Worm (Caenorhabditis elegans) whole organism, late embryonic: ENCODE results near the gene nasp-1.

Experiments
- C08G9.2 ChIP-seq: sonication (generic microtip); optimal IDR thresholded peaks from 2 replicates; lab custom pipeline; 2016; ENCODE audit warnings: mild to moderate bottlenecking, missing genetic modification characterization, moderate library complexity, missing compliant biosample characterization
- F13H6.1 ChIP-seq: sonication (generic microtip); optimal IDR thresholded peaks from 2 replicates; lab custom pipeline; 2016; ENCODE audit warnings: missing genetic modification characterization, missing compliant biosample characterization
- Y22D7AL.16 ChIP-seq: sonication (generic microtip); optimal IDR thresholded peaks from 2 replicates; lab custom pipeline; 2016; ENCODE audit warnings: missing genetic modification characterization, missing compliant biosample characterization
- ahr-1 ChIP-seq: sonication (generic microtip); optimal IDR thresholded peaks from 2 replicates; lab custom pipeline; 2016; ENCODE audit warnings: missing genetic modification characterization, missing compliant biosample characterization
- ceh-14 ChIP-seq: sonication (generic microtip); optimal IDR thresholded peaks from 2 replicates; lab custom pipeline; 2016; ENCODE audit warnings: missing genotype, missing genetic modification characterization, missing compliant biosample characterization
- ceh-18 ChIP-seq: sonication (generic microtip); optimal IDR thresholded peaks from 2 replicates; lab custom pipeline; 2016; ENCODE audit warnings: missing genetic modification characterization, missing compliant biosample characterization
- ceh-2 ChIP-seq: sonication (generic microtip); optimal IDR thresholded peaks from 2 replicates; lab custom pipeline; 2016; ENCODE audit warnings: missing genotype, missing genetic modification characterization, missing compliant biosample characterization
- ceh-22 ChIP-seq: sonication (generic microtip); optimal IDR thresholded peaks from 2 replicates; lab custom pipeline; 2017; ENCODE audit warnings: missing biosample characterization, missing genetic modification characterization
- ceh-30 ChIP-seq: fragments of 150-350 bp; optimal IDR thresholded peaks from 2 replicates; lab custom pipeline; 2014; ENCODE audit warnings: missing biosample characterization, missing genetic modification characterization
- ceh-31 ChIP-seq: sonication (generic microtip); optimal IDR thresholded peaks from 2 replicates; lab custom pipeline; 2016; ENCODE audit warnings: missing genetic modification characterization, missing compliant biosample characterization
- ceh-34 ChIP-seq: sonication (generic microtip); optimal IDR thresholded peaks from 2 replicates; lab custom pipeline; 2016; ENCODE audit warnings: mild to moderate bottlenecking, missing genetic modification characterization, missing compliant biosample characterization
- ceh-9 ChIP-seq: sonication (generic microtip); optimal IDR thresholded peaks from 2 replicates; lab custom pipeline; 2016; ENCODE audit warnings: mild to moderate bottlenecking, missing genetic modification characterization, inconsistent platforms, missing compliant biosample characterization
- dmd-4 ChIP-seq: sonication (generic microtip); optimal IDR thresholded peaks from 2 replicates; lab custom pipeline; 2016; ENCODE audit warnings: borderline replicate concordance, missing genetic modification characterization, missing compliant biosample characterization
- dve-1 ChIP-seq: sonication (generic microtip); optimal IDR thresholded peaks from 2 replicates; lab custom pipeline; 2017; ENCODE audit warnings: antibody characterized with exemption, mild to moderate bottlenecking, missing genetic modification characterization, missing compliant biosample characterization
- elt-2 ChIP-seq: sonication (generic microtip); optimal IDR thresholded peaks from 2 replicates; lab custom pipeline; 2016; ENCODE audit warnings: missing genetic modification reagents, missing genetic modification characterization, missing compliant biosample characterization
- elt-4 ChIP-seq: sonication (generic microtip); optimal IDR thresholded peaks from 2 replicates; lab custom pipeline; 2016; ENCODE audit warnings: missing genetic modification characterization, missing compliant biosample characterization
- eyg-1 ChIP-seq: sonication (generic microtip); optimal IDR thresholded peaks from 2 replicates; lab custom pipeline; 2016; ENCODE audit warnings: missing genotype, missing genetic modification characterization, missing compliant biosample characterization
- fax-1 ChIP-seq: sonication (generic microtip); optimal IDR thresholded peaks from 2 replicates; lab custom pipeline; 2016; ENCODE audit warnings: missing genotype, missing genetic modification characterization, missing compliant biosample characterization
- fkh-6 ChIP-seq: sonication (generic microtip); optimal IDR thresholded peaks from 2 replicates; lab custom pipeline; 2016; ENCODE audit warnings: missing genetic modification characterization, missing compliant biosample characterization
- gmeb-2 ChIP-seq: sonication (generic microtip); optimal IDR thresholded peaks from 2 replicates; lab custom pipeline; 2016; ENCODE audit warnings: missing genetic modification characterization, inconsistent platforms, missing compliant biosample characterization
- hlh-15 ChIP-seq: sonication (generic microtip); optimal IDR thresholded peaks from 2 replicates; lab custom pipeline; 2016; ENCODE audit warnings: missing genetic modification characterization, missing compliant biosample characterization
- hlh-30 ChIP-seq: sonication (generic microtip); optimal IDR thresholded peaks from 2 replicates; lab custom pipeline; 2017; ENCODE audit warnings: antibody characterized with exemption, missing genetic modification characterization, missing compliant biosample characterization; ENCODE audit not compliant: insufficient read depth
- hlh-6 ChIP-seq: sonication (generic microtip); optimal IDR thresholded peaks from 2 replicates; lab custom pipeline; 2016; ENCODE audit warnings: missing genotype, missing genetic modification characterization, missing compliant biosample characterization
- hlh-8 ChIP-seq: sonication (generic microtip); optimal IDR thresholded peaks from 2 replicates; lab custom pipeline; 2016; ENCODE audit warnings: missing genotype, missing genetic modification characterization, missing compliant biosample characterization
- lim-6 ChIP-seq: sonication (generic microtip); optimal IDR thresholded peaks from 2 replicates; lab custom pipeline; 2016; ENCODE audit warnings: missing genetic modification characterization, missing compliant biosample characterization
- madf-2 ChIP-seq: sonication (generic microtip); optimal IDR thresholded peaks from 2 replicates; lab custom pipeline; 2017; ENCODE audit warnings: missing genetic modification characterization, missing compliant biosample characterization
- mec-3 ChIP-seq: sonication (generic microtip); optimal IDR thresholded peaks from 2 replicates; lab custom pipeline; 2016; ENCODE audit warnings: borderline replicate concordance, missing genetic modification characterization, missing compliant biosample characterization
- nfya-1 ChIP-seq: sonication (generic microtip); optimal IDR thresholded peaks from 2 replicates; lab custom pipeline; 2017; ENCODE audit warnings: missing genetic modification characterization, mild to moderate bottlenecking, missing compliant biosample characterization, antibody characterized with exemption, moderate library complexity
- pat-9 ChIP-seq: fragments of 200-800 bp; sonication (Bioruptor generic); optimal IDR thresholded peaks from 2 replicates; lab custom pipeline; 2018; ENCODE audit warnings: mild to moderate bottlenecking, missing genetic modification characterization, moderate library complexity, missing compliant biosample characterization
- pax-1 ChIP-seq: fragments of 150-350 bp; optimal IDR thresholded peaks from 2 replicates; lab custom pipeline; 2014; ENCODE audit warnings: missing biosample characterization, missing genetic modification characterization
- pha-2 ChIP-seq: sonication (generic microtip); optimal IDR thresholded peaks from 2 replicates; lab custom pipeline; 2017; ENCODE audit warnings: mild to moderate bottlenecking, missing genetic modification characterization, missing compliant biosample characterization
- pros-1 ChIP-seq: fragments of 150-350 bp; optimal IDR thresholded peaks from 2 replicates; lab custom pipeline; 2014; ENCODE audit warnings: missing biosample characterization, missing genetic modification reagents, missing genetic modification characterization
- ref-2 ChIP-seq: sonication (generic microtip); optimal IDR thresholded peaks from 2 replicates; lab custom pipeline; 2016; ENCODE audit warnings: missing genetic modification characterization, missing compliant biosample characterization
- rnt-1 ChIP-seq: sonication (generic microtip); optimal IDR thresholded peaks from 2 replicates; lab custom pipeline; 2016; ENCODE audit warnings: missing genetic modification characterization, missing compliant biosample characterization
- sox-4 ChIP-seq: sonication (generic microtip); optimal IDR thresholded peaks from 2 replicates; lab custom pipeline; 2017; ENCODE audit warnings: mild to moderate bottlenecking, missing genetic modification characterization, inconsistent platforms, missing compliant biosample characterization
- syd-9 ChIP-seq: sonication (generic microtip); optimal IDR thresholded peaks from 2 replicates; lab custom pipeline; 2016; ENCODE audit warnings: mild to moderate bottlenecking, missing genetic modification characterization, moderate library complexity, missing compliant biosample characterization
- tbx-7 ChIP-seq: sonication (generic microtip); optimal IDR thresholded peaks from 2 replicates; lab custom pipeline; 2016; ENCODE audit warnings: missing genotype, missing genetic modification characterization, missing compliant biosample characterization
- ttx-3 ChIP-seq: sonication (generic microtip); optimal IDR thresholded peaks from 2 replicates; lab custom pipeline; 2016; ENCODE audit warnings: missing genetic modification reagents, missing genetic modification characterization, missing compliant biosample characterization
- unc-3 ChIP-seq, 2 experiments: fragments of 200-800 bp in 1 of 2; sonication (Bioruptor generic) in 1 of 2; sonication (generic microtip) in 1 of 2; conservative IDR thresholded peaks in 1 of 2; optimal IDR thresholded peaks in 1 of 2; 2 replicates each; pipeline versions ENCODE4 v1.3.6 to Lab custom; 2016 to 2022; ENCODE audit warnings: missing compliant biosample characterization in 2 of 2, missing genetic modification characterization in 2 of 2, missing genetic modification reagents in 1 of 2
- unc-42 ChIP-seq: sonication (generic microtip); optimal IDR thresholded peaks from 2 replicates; lab custom pipeline; 2016; ENCODE audit warnings: missing genotype, missing genetic modification characterization, missing compliant biosample characterization
- unc-55 ChIP-seq: sonication (generic microtip); optimal IDR thresholded peaks from 2 replicates; lab custom pipeline; 2017; ENCODE audit warnings: missing biosample characterization, missing genetic modification reagents, missing genetic modification characterization
- zip-5 ChIP-seq: sonication (generic microtip); optimal IDR thresholded peaks from 2 replicates; lab custom pipeline; 2016; ENCODE audit warnings: missing genetic modification characterization, missing compliant biosample characterization
- ztf-16 ChIP-seq: sonication (generic microtip); optimal IDR thresholded peaks from 2 replicates; lab custom pipeline; 2017; ENCODE audit warnings: missing genetic modification characterization, missing compliant biosample characterization

The nasp-1 gene

DNA sequence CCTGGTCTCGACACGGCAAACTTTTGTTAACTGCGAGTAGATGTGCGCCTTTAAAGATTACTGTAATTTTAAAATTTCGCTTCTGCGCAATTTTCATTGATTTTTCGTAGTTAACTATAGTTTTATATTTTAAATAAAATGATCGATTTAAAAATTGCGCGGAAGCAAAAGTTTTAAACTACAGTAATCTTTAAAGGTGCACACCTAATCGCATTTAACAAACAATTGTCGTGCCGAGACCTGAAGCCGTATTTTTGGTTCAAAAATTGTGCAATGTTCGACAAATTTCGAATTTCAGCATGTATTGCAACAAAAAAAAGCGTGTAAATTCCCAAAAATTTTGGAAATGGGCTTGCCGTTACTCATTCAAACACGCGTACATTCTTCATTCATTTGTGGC lies 12.0 kb upstream of the nasp-1 start:
- no peak for TF ChIP-seq rnt-1
- TF ChIP-seq madf-2: no peak

DNA sequence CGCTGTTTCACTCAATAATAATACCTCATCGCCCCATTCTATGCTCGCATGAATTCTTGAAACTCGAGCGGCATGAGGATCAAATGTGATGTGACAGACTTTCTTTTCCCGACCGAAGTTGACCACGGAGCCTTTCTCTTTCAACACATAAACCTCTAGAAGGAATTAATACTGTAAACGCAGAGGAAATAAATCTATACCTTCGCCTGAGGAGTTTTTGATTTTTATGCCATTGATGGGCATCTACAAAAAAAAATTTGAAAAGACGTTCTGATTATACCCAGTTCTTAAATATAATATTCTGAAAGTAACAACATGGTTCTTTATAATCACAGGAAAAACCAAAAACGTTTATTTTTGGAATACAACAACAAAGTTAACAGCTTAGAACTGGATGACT lies 10.2 kb upstream of the nasp-1 start, which contains the start of gene nbs-1:
Gene nbs-1, minus strand, starts transcription at position 246 of the 400 bp plus-strand sequence.
- TF ChIP-seq unc-55 (GFP tag; lab: Kevin White, UChicago) (no peak), hlh-6 (no peak), ref-2 (no peak), mec-3 (tag; lab: Kevin White, UChicago) (no peak), ceh-30 (no peak), fkh-6 (tag; lab: Kevin White, UChicago) (no peak), hlh-30 (tag; lab: Kevin White, UChicago) (no peak), F13H6.1 (tag; lab: Kevin White, UChicago) (no peak), pros-1 (tag; lab: Kevin White, UChicago) (no peak), C08G9.2 (tag; lab: Kevin White, UChicago) (no peak), unc-3 (GFP tag; conservative IDR thresholded peaks at IDR 0.05; lab: Robert Waterston, UW) (no peak), unc-3 (tag; optimal IDR thresholded peaks at IDR 0.05; lab: Kevin White, UChicago) (no peak), ceh-2 (tag; lab: Kevin White, UChicago) (no peak), fax-1 (no peak), zip-5 (tag; lab: Kevin White, UChicago) (no peak), dmd-4 (no peak), ceh-9 (tag; lab: Kevin White, UChicago) (no peak), ahr-1 (tag; lab: Kevin White, UChicago) (no peak), ttx-3 (no peak), ceh-14 (tag; lab: Kevin White, UChicago) (no peak), sox-4 (tag; lab: Kevin White, UChicago) (no peak)

DNA sequence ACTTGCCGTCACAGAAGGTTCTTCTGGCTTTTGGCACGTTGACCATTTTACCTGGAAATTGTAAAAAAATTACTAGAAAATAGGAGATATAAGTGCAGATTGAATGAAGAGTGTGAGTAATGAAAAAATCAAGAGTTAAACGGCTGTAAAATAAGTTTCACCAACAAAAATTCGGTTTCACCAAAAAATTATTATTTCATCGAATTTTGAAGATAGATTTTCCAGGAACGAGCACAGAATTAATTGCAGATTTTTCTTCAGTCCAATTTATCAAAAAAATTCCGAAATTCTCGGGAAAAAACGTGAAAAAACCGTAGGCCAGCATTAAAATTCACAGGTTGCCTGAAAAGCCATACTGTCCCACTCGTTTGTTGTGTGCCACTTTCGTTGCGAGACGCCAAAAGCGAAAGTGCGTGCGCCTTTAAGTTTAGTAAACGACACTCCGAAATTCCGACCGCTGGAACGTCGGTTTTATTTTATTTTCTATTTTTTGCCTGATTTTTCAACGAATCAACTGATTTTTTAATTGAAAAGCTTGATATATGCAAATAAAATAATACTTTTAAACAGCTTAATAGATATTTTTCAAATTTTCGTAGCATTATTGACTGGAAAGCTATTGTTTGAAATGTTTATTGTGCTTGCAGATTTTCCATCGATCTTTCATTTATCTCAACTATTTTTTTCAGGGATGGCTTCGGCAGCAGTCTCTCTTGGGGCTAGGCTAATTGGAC lies 9.1 kb upstream of the nasp-1 start, which contains the start of the genes rpl-36.A and nuo-1:
Gene rpl-36.A, minus strand, starts transcription at position 51 of the 734 bp plus-strand sequence.
Gene nuo-1, plus strand, starts transcription at position 684 of the 734 bp plus-strand sequence.
- peak; percentile 60 for TF ChIP-seq ceh-18
- TF ChIP-seq ref-2: no peak
- TF ChIP-seq syd-9: no peak
- no peak for TF ChIP-seq pat-9 (tag; lab: Kevin White, UChicago)
- no peak for TF ChIP-seq F13H6.1 (tag; lab: Kevin White, UChicago)
- TF ChIP-seq pha-2: no peak
- no peak for TF ChIP-seq ceh-14 (tag; lab: Kevin White, UChicago)
- TF ChIP-seq pax-1 (tag; lab: Kevin White, UChicago): no peak
- TF ChIP-seq unc-55 (GFP tag; lab: Kevin White, UChicago): peak; percentile 62
- no peak for TF ChIP-seq hlh-8
- TF ChIP-seq hlh-6: no peak
- no peak for TF ChIP-seq ceh-22 (tag; lab: Kevin White, UChicago)
- no peak for TF ChIP-seq hlh-15 (tag; lab: Kevin White, UChicago)
- peak; percentile 49 for TF ChIP-seq unc-42 (tag; lab: Kevin White, UChicago)
- TF ChIP-seq rnt-1: peak; percentile 37
- peak; percentile 68 for TF ChIP-seq ceh-31 (tag; lab: Kevin White, UChicago)
- no peak for TF ChIP-seq fax-1
- TF ChIP-seq mec-3 (tag; lab: Kevin White, UChicago): no peak
- TF ChIP-seq tbx-7 (tag; lab: Kevin White, UChicago): no peak
- TF ChIP-seq gmeb-2 (tag; lab: Kevin White, UChicago): no peak
- no peak for TF ChIP-seq Y22D7AL.16 (tag; lab: Kevin White, UChicago)
- TF ChIP-seq ceh-34 (tag; lab: Kevin White, UChicago): peak; percentile 51
- peak; percentile 87 for TF ChIP-seq nfya-1 (tag; lab: Kevin White, UChicago)
- TF ChIP-seq elt-4 (tag; lab: Kevin White, UChicago): no peak
- TF ChIP-seq elt-2 (tag; lab: Kevin White, UChicago): peak; percentile 24
- peak; percentile 42 for TF ChIP-seq dve-1
- no peak for TF ChIP-seq lim-6 (tag; lab: Kevin White, UChicago)
- peak; percentile 20 for TF ChIP-seq hlh-30 (tag; lab: Kevin White, UChicago)
- TF ChIP-seq madf-2: no peak
- TF ChIP-seq ztf-16 (tag; lab: Kevin White, UChicago): no peak
- TF ChIP-seq eyg-1: no peak
